Worm (Caenorhabditis elegans): ENCODE data around the gene Y37H2A.11.

DNA sequence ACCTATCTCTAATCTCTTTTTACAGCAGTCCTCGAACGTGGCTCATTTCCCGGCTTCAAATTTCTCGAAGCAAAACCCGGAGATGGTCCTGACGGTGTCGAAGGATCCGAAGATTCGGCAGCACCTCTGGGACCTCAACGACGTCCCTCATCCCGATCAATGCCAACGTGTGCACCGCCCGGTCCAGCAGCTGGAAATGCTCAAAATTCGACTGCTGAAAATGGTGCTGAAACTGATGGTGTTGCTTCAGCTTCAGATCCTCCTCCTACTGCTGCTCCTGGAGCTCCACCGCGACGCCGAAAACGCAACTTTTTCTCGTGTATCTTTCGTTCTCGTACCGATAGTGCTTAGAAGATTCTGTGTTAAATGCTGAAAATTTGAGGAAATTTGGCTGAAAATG is 35.2 kb upstream of the Y37H2A.11 start:
- no peak for TF ChIP-seq W03F9.2 (tag; optimal IDR thresholded peaks at IDR 0.05)
- TF ChIP-seq him-1 (tag; optimal IDR thresholded peaks at IDR 0.05), result no peak
- TF ChIP-seq dao-5 (tag; optimal IDR thresholded peaks at IDR 0.05), result no peak

Measured in whole organism, L4/young adult.